Fruit fly (Drosophila melanogaster) whole organism, embryonic: ENCODE data around the gene CG12241.

ENCODE experiments used
- BEAF-32 ChIP-seq: fragments of 200-800 bp; sonication (Bioruptor generic); optimal IDR thresholded peaks from 3 replicates; lab custom pipeline; 2017; ENCODE audit warnings: missing biosample characterization, missing genetic modification characterization, mild to moderate bottlenecking, moderate library complexity, missing genetic modification reagents
- Bgb ChIP-seq: fragments of 200-800 bp; sonication (Bioruptor generic); IDR thresholded peaks from 2 replicates; pipeline ENCODE4 v1.3.6; 2022; ENCODE audit warnings: missing biosample characterization, missing genetic modification characterization; ENCODE audit not compliant: partially characterized antibody
- CG10462 ChIP-seq: fragments of 200-800 bp; sonication (Bioruptor generic); optimal IDR thresholded peaks from 2 replicates; lab custom pipeline; 2016; ENCODE audit warnings: missing biosample characterization, missing genetic modification characterization
- CG11723 ChIP-seq: fragments of 200-800 bp; sonication (Bioruptor generic); optimal IDR thresholded peaks from 2 replicates; lab custom pipeline; 2017; ENCODE audit warnings: missing biosample characterization, mild to moderate bottlenecking, missing genetic modification characterization
- CG12104 ChIP-seq: fragments of 200-800 bp; sonication (Bioruptor generic); optimal IDR thresholded peaks from 3 replicates; lab custom pipeline; 2016; ENCODE audit warnings: missing biosample characterization, missing genetic modification characterization
- CG12659 ChIP-seq: fragments of 200-800 bp; sonication (Bioruptor generic); optimal IDR thresholded peaks from 3 replicates; lab custom pipeline; 2017; ENCODE audit warnings: mild to moderate bottlenecking, missing biosample characterization, missing genetic modification reagents, missing genetic modification characterization
- CG12769 ChIP-seq: fragments of 200-800 bp; sonication (Bioruptor generic); optimal IDR thresholded peaks from 2 replicates; lab custom pipeline; 2019; ENCODE audit warnings: missing biosample characterization, mild to moderate bottlenecking, missing genetic modification characterization, moderate library complexity
- CG13894 ChIP-seq: fragments of 200-800 bp; sonication (Bioruptor generic); optimal IDR thresholded peaks from 3 replicates; lab custom pipeline; 2018; ENCODE audit warnings: missing biosample characterization, mild to moderate bottlenecking, missing genetic modification characterization, moderate library complexity
- CG14014 ChIP-seq: fragments of 200-800 bp; sonication (Bioruptor generic); IDR thresholded peaks from 2 replicates; pipeline ENCODE4 v1.3.6; 2022; ENCODE audit warnings: missing biosample characterization, missing genetic modification characterization
- CG15479 ChIP-seq: fragments of 200-800 bp; sonication (Bioruptor generic); optimal IDR thresholded peaks from 3 replicates; lab custom pipeline; 2019; ENCODE audit warnings: missing biosample characterization, mild to moderate bottlenecking, missing genetic modification characterization, moderate library complexity
- CG15514 ChIP-seq: fragments of 200-800 bp; sonication (Bioruptor generic); optimal IDR thresholded peaks from 3 replicates; lab custom pipeline; 2017; ENCODE audit warnings: missing biosample characterization, missing genetic modification characterization, mild to moderate bottlenecking, moderate library complexity, missing genetic modification reagents
- CG17359 ChIP-seq: fragments of 200-800 bp; sonication (Bioruptor generic); optimal IDR thresholded peaks from 3 replicates; lab custom pipeline; 2018; ENCODE audit warnings: missing biosample characterization, mild to moderate bottlenecking, missing genetic modification characterization, moderate library complexity
- CG18262 ChIP-seq: fragments of 200-800 bp; optimal IDR thresholded peaks from 3 replicates; lab custom pipeline; 2019; ENCODE audit warnings: missing biosample characterization, mild to moderate bottlenecking, missing genetic modification characterization, moderate library complexity
- CG4360 ChIP-seq: fragments of 200-800 bp; sonication (Bioruptor generic); IDR thresholded peaks from 2 replicates; pipeline ENCODE4 v1.3.6; 2022; ENCODE audit warnings: missing biosample characterization, missing genetic modification characterization
- CG6654 ChIP-seq: fragments of 200-800 bp; sonication (Bioruptor generic); optimal IDR thresholded peaks from 2 replicates; lab custom pipeline; 2017; ENCODE audit warnings: missing biosample characterization, mild to moderate bottlenecking, missing genetic modification characterization
- CG6765 ChIP-seq: fragments of 200-800 bp; sonication (Bioruptor generic); optimal IDR thresholded peaks from 3 replicates; lab custom pipeline; 2017; ENCODE audit warnings: missing biosample characterization, mild to moderate bottlenecking, missing genetic modification characterization
- CG6791 ChIP-seq: fragments of 200-800 bp; sonication (Bioruptor generic); IDR thresholded peaks from 3 replicates; pipeline ENCODE4 v1.3.6; 2022; ENCODE audit warnings: missing biosample characterization, missing genetic modification characterization; ENCODE audit not compliant: partially characterized antibody
- CrebB ChIP-seq: fragments of 200-800 bp; sonication (Bioruptor generic); optimal IDR thresholded peaks from 3 replicates; lab custom pipeline; 2018; ENCODE audit warnings: missing biosample characterization, mild to moderate bottlenecking, missing genetic modification characterization
- Dll ChIP-seq: fragments of 200-800 bp; sonication (Bioruptor generic); IDR thresholded peaks from 4 replicates; pipeline ENCODE4 v1.3.6; 2022; ENCODE audit warnings: missing biosample characterization, missing genetic modification characterization; ENCODE audit not compliant: partially characterized antibody
- Doc3 ChIP-seq: fragments of 200-800 bp; sonication (Bioruptor generic); IDR thresholded peaks from 3 replicates; pipeline ENCODE4 v1.3.6; 2022; ENCODE audit warnings: missing biosample characterization, missing genetic modification characterization; ENCODE audit not compliant: partially characterized antibody
- Dref ChIP-seq: fragments of 200-800 bp; sonication (Bioruptor generic); IDR thresholded peaks from 2 replicates; pipeline ENCODE4 v1.3.6; 2022; ENCODE audit warnings: missing biosample characterization, missing genetic modification characterization
- ERR ChIP-seq: fragments of 200-800 bp; sonication (Bioruptor generic); optimal IDR thresholded peaks from 2 replicates; lab custom pipeline; 2016; ENCODE audit warnings: missing biosample characterization, missing genetic modification characterization
- H2.0 ChIP-seq: fragments of 200-800 bp; sonication (Bioruptor generic); IDR thresholded peaks from 2 replicates; pipeline ENCODE4 v1.3.6; 2022; ENCODE audit warnings: missing biosample characterization, missing genetic modification characterization
- HLH3B ChIP-seq: fragments of 200-800 bp; sonication (Bioruptor generic); IDR thresholded peaks from 2 replicates; pipeline ENCODE4 v1.3.6; 2022; ENCODE audit warnings: missing biosample characterization, missing genetic modification characterization
- Hr39 ChIP-seq: fragments of >200 bp; optimal IDR thresholded peaks from 2 replicates; lab custom pipeline; 2017
- Med ChIP-seq: fragments of 200-800 bp; sonication (Bioruptor generic); peaks from one replicate; lab custom pipeline; 2016; ENCODE audit warnings: missing biosample characterization, missing genetic modification characterization, mild to moderate bottlenecking, inconsistent platforms, moderate library complexity
- Poxn ChIP-seq: fragments of 200-800 bp; sonication (Bioruptor generic); IDR thresholded peaks from 2 replicates; pipeline ENCODE4 v1.3.6; 2022; ENCODE audit warnings: missing biosample characterization, missing genetic modification characterization
- Xrp1 ChIP-seq: fragments of 200-800 bp; sonication (Bioruptor generic); IDR thresholded peaks from 2 replicates; pipeline ENCODE4 v1.3.6; 2022; ENCODE audit warnings: missing biosample characterization, missing genetic modification characterization
- amos ChIP-seq: fragments of 200-800 bp; sonication (Bioruptor generic); IDR thresholded peaks from 2 replicates; pipeline ENCODE4 v1.3.6; 2022; ENCODE audit warnings: missing biosample characterization, missing genetic modification characterization; ENCODE audit not compliant: partially characterized antibody
- bbx ChIP-seq: fragments of 200-800 bp; sonication (Bioruptor generic); IDR thresholded peaks from 2 replicates; pipeline ENCODE4 v1.3.6; 2022; ENCODE audit warnings: missing biosample characterization, missing genetic modification characterization; ENCODE audit not compliant: partially characterized antibody
- cas ChIP-seq: fragments of 200-800 bp; sonication (Bioruptor generic); IDR thresholded peaks from 2 replicates; pipeline ENCODE4 v1.3.6; 2022; ENCODE audit warnings: missing biosample characterization, missing genetic modification characterization
- chinmo ChIP-seq: fragments of 200-800 bp; sonication (Bioruptor generic); IDR thresholded peaks from 4 replicates; pipeline ENCODE4 v1.3.6; 2022; ENCODE audit warnings: missing biosample characterization, missing genetic modification characterization; ENCODE audit not compliant: partially characterized antibody
- chm ChIP-seq: fragments of 200-800 bp; sonication (Bioruptor generic); IDR thresholded peaks from 2 replicates; pipeline ENCODE4 v1.3.6; 2022; ENCODE audit warnings: missing biosample characterization, missing genetic modification characterization
- corto ChIP-seq: fragments of 200-800 bp; sonication (Bioruptor generic); optimal IDR thresholded peaks from 2 replicates; lab custom pipeline; 2016; ENCODE audit warnings: missing biosample characterization, mild to moderate bottlenecking, missing genetic modification characterization, moderate library complexity
- fd3F ChIP-seq: fragments of 200-800 bp; sonication (Bioruptor generic); optimal IDR thresholded peaks from 2 replicates; lab custom pipeline; 2018; ENCODE audit warnings: missing biosample characterization, mild to moderate bottlenecking, missing genetic modification characterization, moderate library complexity
- gro ChIP-seq: fragments of 200-800 bp; sonication (Bioruptor generic); optimal IDR thresholded peaks from 2 replicates; lab custom pipeline; 2016; ENCODE audit warnings: missing biosample characterization, missing genetic modification characterization
- h ChIP-seq: fragments of >200 bp; optimal IDR thresholded peaks from 2 replicates; lab custom pipeline; 2017
- ken ChIP-seq: fragments of 200-800 bp; sonication (Bioruptor generic); IDR thresholded peaks from 3 replicates; pipeline ENCODE4 v1.3.6; 2022; ENCODE audit warnings: missing biosample characterization, missing genetic modification characterization
- kni ChIP-seq: fragments of 200-800 bp; sonication (Bioruptor generic); optimal IDR thresholded peaks from 3 replicates; lab custom pipeline; 2017; ENCODE audit warnings: mild to moderate bottlenecking, missing biosample characterization, missing genetic modification reagents, missing genetic modification characterization
- nau ChIP-seq: fragments of 200-800 bp; sonication (Bioruptor generic); optimal IDR thresholded peaks from 3 replicates; lab custom pipeline; 2017; ENCODE audit warnings: missing biosample characterization, mild to moderate bottlenecking, missing genetic modification characterization, missing genetic modification reagents
- nom ChIP-seq: fragments of 200-800 bp; sonication (Bioruptor generic); optimal IDR thresholded peaks from 2 replicates; lab custom pipeline; 2017; ENCODE audit warnings: missing biosample characterization, missing genetic modification characterization, mild to moderate bottlenecking, moderate library complexity, missing genetic modification reagents
- oc ChIP-seq: fragments of 200-800 bp; sonication (Bioruptor generic); optimal IDR thresholded peaks from 2 replicates; lab custom pipeline; 2018; ENCODE audit warnings: missing biosample characterization, mild to moderate bottlenecking, missing genetic modification characterization, moderate library complexity
- otp ChIP-seq: fragments of 200-800 bp; sonication (Bioruptor generic); IDR thresholded peaks from 3 replicates; pipeline ENCODE4, ENCODE4 v1.3.6; 2022; ENCODE audit warnings: missing biosample characterization, missing genetic modification characterization
- row ChIP-seq: fragments of 200-800 bp; sonication (Bioruptor generic); IDR thresholded peaks from 3 replicates; pipeline ENCODE4 v1.3.6; 2022; ENCODE audit warnings: missing biosample characterization, missing genetic modification characterization
- sens ChIP-seq: fragments of 200-800 bp; sonication (Bioruptor generic); peaks from one replicate; lab custom pipeline; 2016; ENCODE audit warnings: missing biosample characterization, missing genetic modification characterization
- sim ChIP-seq: fragments of 200-800 bp; sonication (Bioruptor generic); IDR thresholded peaks from 2 replicates; pipeline ENCODE4 v1.3.6; 2022; ENCODE audit warnings: missing biosample characterization, missing genetic modification characterization
- sima ChIP-seq: fragments of 200-800 bp; sonication (Bioruptor generic); optimal IDR thresholded peaks from 2 replicates; lab custom pipeline; 2016; ENCODE audit warnings: missing biosample characterization, missing genetic modification characterization
- stwl ChIP-seq: fragments of 200-800 bp; sonication (Bioruptor generic); optimal IDR thresholded peaks from 3 replicates; lab custom pipeline; 2018; ENCODE audit warnings: missing biosample characterization, mild to moderate bottlenecking, missing genetic modification characterization, moderate library complexity
- tna ChIP-seq: fragments of 200-800 bp; sonication (Bioruptor generic); IDR thresholded peaks from 2 replicates; pipeline ENCODE4 v1.3.6; 2022; ENCODE audit warnings: missing biosample characterization, missing genetic modification characterization; ENCODE audit not compliant: partially characterized antibody
- vvl ChIP-seq: fragments of 200-800 bp; sonication (Bioruptor generic); IDR thresholded peaks from 2 replicates; pipeline ENCODE4 v1.3.6; 2022; ENCODE audit warnings: missing biosample characterization, missing genetic modification characterization

CG12241 gene

dm6 chr3R:15206273-15206672 lies 12.8 kb upstream of the CG12241 start, which contains the start of gene Spn88Ea:
Gene Spn88Ea (minus strand): TSS chr3R:15206447.
- TF ChIP-seq gro (GFP tag; lab: Kevin White, UChicago) (peak; percentile 22), corto (GFP tag; lab: Kevin White, UChicago) (no peak), Med (GFP tag; lab: Kevin White, UChicago) (peak; percentile 70), Xrp1 (GFP tag; lab: Robert Waterston, UW) (no peak), sim (GFP tag; lab: Robert Waterston, UW) (no peak), CG6654 (GFP tag; lab: Kevin White, UChicago) (no peak), oc (peak; percentile 65), CG4360 (GFP tag; lab: Robert Waterston, UW) (no peak), chm (peak; percentile 39; the same call in 1 of the 2 replicates), Doc3 (GFP tag; lab: Robert Waterston, UW) (peak; percentile 44; the same call in 1 of the 3 replicates), CrebB (tag; lab: Kevin White, UChicago) (no peak), CG17359 (tag; lab: Kevin White, UChicago) (peak; percentile 16), ken (GFP tag; lab: Robert Waterston, UW) (no peak), otp (no peak), CG18262 (tag; lab: Kevin White, UChicago) (no peak), h (lab: Kevin White, UChicago) (no peak), Dref (GFP tag; lab: Robert Waterston, UW) (peak; percentile 65), Bgb (peak; percentile 54), cas (GFP tag; lab: Robert Waterston, UW) (no peak), CG12104 (no peak), nau (GFP tag; lab: Kevin White, UChicago) (no peak), CG6791 (peak; percentile 7; the same call in 1 of the 3 replicates), nom (GFP tag; lab: Kevin White, UChicago) (peak; percentile 15), Poxn (GFP tag; lab: Robert Waterston, UW) (no peak), CG6765 (GFP tag; lab: Kevin White, UChicago) (no peak), H2.0 (no peak), amos (GFP tag; lab: Robert Waterston, UW) (peak; percentile 35; the same call in 1 of the 2 replicates), CG13894 (tag; lab: Kevin White, UChicago) (peak; percentile 43), bbx (GFP tag; lab: Robert Waterston, UW) (peak; percentile 56; the same call in 1 of the 2 replicates), sens (peak; percentile 63), vvl (peak; percentile 70), CG15514 (peak; percentile 60), Dll (GFP tag; lab: Robert Waterston, UW) (0 out of 4 replicates have a peak, but pooled peaks have one; percentile 29), ERR (no peak), row (peak; percentile 57), CG11723 (no peak), fd3F (GFP tag; lab: Kevin White, UChicago) (no peak), CG12659 (GFP tag; lab: Kevin White, UChicago) (peak; percentile 20), sima (no peak), CG10462 (GFP tag; lab: Kevin White, UChicago) (no peak), chinmo (GFP tag; lab: Robert Waterston, UW) (peak; percentile 76; the same call in 2 of the 4 replicates), CG14014 (GFP tag; lab: Robert Waterston, UW) (0 out of 2 replicates have a peak, but pooled peaks have one; percentile 22), Hr39 (no peak), BEAF-32 (GFP tag; lab: Kevin White, UChicago) (peak; percentile 40), kni (GFP tag; lab: Kevin White, UChicago) (no peak), CG15479 (GFP tag; lab: Kevin White, UChicago) (no peak), stwl (tag; lab: Kevin White, UChicago) (peak; percentile 30), CG12769 (tag; lab: Kevin White, UChicago) (no peak), tna (GFP tag; lab: Robert Waterston, UW) (peak; percentile 23; the same call in 1 of the 2 replicates), HLH3B (no peak)
